Worm (Caenorhabditis elegans) whole organism, mixed stage, embryonic: Measurements from ENCODE around the gene Y57A10C.10.
A peak's percentile ranks its signal among the peaks of the same experiment; 100 is the strongest.
"Not testable (repeated sequence)": the region's sequence is repeated elsewhere in the genome, so short reads cannot be mapped to it uniquely, and the experiment has no call there.

ENCODE experiments used
- M03D4.4 ChIP-seq: sonication (generic microtip); optimal IDR thresholded peaks from 2 replicates; lab custom pipeline; 2017; ENCODE audit warnings: mild to moderate bottlenecking, missing genetic modification characterization, missing compliant biosample characterization
- bed-3 ChIP-seq: fragments of 200-800 bp; sonication (Bioruptor generic); optimal IDR thresholded peaks from 3 replicates; lab custom pipeline; 2018; ENCODE audit warnings: mild to moderate bottlenecking, missing genetic modification characterization, moderate library complexity, missing compliant biosample characterization
- ceh-39 ChIP-seq: fragments of 150-350 bp; optimal IDR thresholded peaks from 2 replicates; lab custom pipeline; 2014; ENCODE audit warnings: missing biosample characterization, missing genetic modification characterization
- ceh-83 ChIP-seq: fragments of 200-800 bp; sonication (Bioruptor generic); optimal IDR thresholded peaks from 2 replicates; lab custom pipeline; 2018; ENCODE audit warnings: mild to moderate bottlenecking, missing genetic modification characterization, missing compliant biosample characterization
- ces-1 ChIP-seq: fragments of 150-350 bp; optimal IDR thresholded peaks from 2 replicates; lab custom pipeline; 2014; ENCODE audit warnings: missing biosample characterization, missing genetic modification reagents, missing genetic modification characterization
- cnd-1 ChIP-seq: fragments of 200-800 bp; sonication (Bioruptor generic); optimal IDR thresholded peaks from 2 replicates; lab custom pipeline; 2018; ENCODE audit warnings: mild to moderate bottlenecking, missing genetic modification characterization, missing compliant biosample characterization
- drap-1 ChIP-seq: fragments of 200-800 bp; sonication (Bioruptor generic); optimal IDR thresholded peaks from 3 replicates; lab custom pipeline; 2018; ENCODE audit warnings: mild to moderate bottlenecking, missing genetic modification characterization, missing compliant biosample characterization
- elt-1 ChIP-seq: sonication (generic microtip); optimal IDR thresholded peaks from 2 replicates; lab custom pipeline; 2017; ENCODE audit warnings: missing genetic modification characterization, mild to moderate bottlenecking, missing compliant biosample characterization, antibody characterized with exemption, moderate library complexity, borderline replicate concordance; ENCODE audit not compliant: insufficient read depth
- elt-3 ChIP-seq: fragments of 150-350 bp; optimal IDR thresholded peaks from 2 replicates; lab custom pipeline; 2014; ENCODE audit warnings: missing biosample characterization, missing genetic modification characterization
- flh-1 ChIP-seq: fragments of 200-800 bp; sonication (Bioruptor generic); optimal IDR thresholded peaks from 2 replicates; lab custom pipeline; 2018; ENCODE audit warnings: mild to moderate bottlenecking, missing genetic modification characterization, moderate library complexity, missing compliant biosample characterization
- ham-2 ChIP-seq: fragments of 200-800 bp; sonication (Bioruptor generic); optimal IDR thresholded peaks from 2 replicates; lab custom pipeline; 2018; ENCODE audit warnings: mild to moderate bottlenecking, missing genetic modification characterization, missing compliant biosample characterization
- hlh-1 ChIP-seq: fragments of 150-350 bp; optimal IDR thresholded peaks from 2 replicates; lab custom pipeline; 2014; ENCODE audit warnings: missing biosample characterization, missing genetic modification reagents, missing genetic modification characterization
- lin-32 ChIP-seq: fragments of 200-800 bp; sonication (Bioruptor generic); optimal IDR thresholded peaks from 2 replicates; lab custom pipeline; 2018; ENCODE audit warnings: mild to moderate bottlenecking, missing genetic modification characterization, missing compliant biosample characterization
- lsy-2 ChIP-seq: fragments of 150-350 bp; optimal IDR thresholded peaks from 2 replicates; lab custom pipeline; 2014; ENCODE audit warnings: missing biosample characterization, missing genetic modification characterization
- mab-5 ChIP-seq: fragments of 150-350 bp; optimal IDR thresholded peaks from 2 replicates; lab custom pipeline; 2014; ENCODE audit warnings: missing biosample characterization, missing genetic modification characterization
- mep-1 ChIP-seq: fragments of 150-350 bp; optimal IDR thresholded peaks from 2 replicates; lab custom pipeline; 2017; ENCODE audit warnings: missing biosample characterization, missing genetic modification reagents, missing genetic modification characterization, inconsistent platforms
- nhr-12 ChIP-seq: fragments of 150-350 bp; optimal IDR thresholded peaks from 2 replicates; lab custom pipeline; 2014; ENCODE audit warnings: missing biosample characterization, missing genetic modification characterization
- nhr-2 ChIP-seq: fragments of 150-350 bp; optimal IDR thresholded peaks from 2 replicates; lab custom pipeline; 2014; ENCODE audit warnings: missing biosample characterization, missing genetic modification characterization
- nhr-237 ChIP-seq: fragments of 150-350 bp; optimal IDR thresholded peaks from 2 replicates; lab custom pipeline; 2014; ENCODE audit warnings: missing biosample characterization, missing genetic modification characterization
- nhr-28 ChIP-seq: fragments of 150-350 bp; optimal IDR thresholded peaks from 2 replicates; lab custom pipeline; 2014; ENCODE audit warnings: missing biosample characterization, missing genetic modification characterization
- nhr-76 ChIP-seq: sonication (generic microtip); optimal IDR thresholded peaks from 2 replicates; lab custom pipeline; 2017; ENCODE audit warnings: missing biosample characterization, missing genetic modification characterization
- pha-4 ChIP-seq: fragments of 150-350 bp; optimal IDR thresholded peaks from 2 replicates; lab custom pipeline; 2018; ENCODE audit warnings: missing biosample characterization, missing genetic modification reagents, missing genetic modification characterization
- sem-2 ChIP-seq: fragments of 200-800 bp; sonication (Bioruptor generic); optimal IDR thresholded peaks from 2 replicates; lab custom pipeline; 2018; ENCODE audit warnings: mild to moderate bottlenecking, missing genetic modification characterization, missing compliant biosample characterization
- snpc-4 ChIP-seq: fragments of 150-350 bp; optimal IDR thresholded peaks from 2 replicates; lab custom pipeline; 2014; ENCODE audit warnings: missing biosample characterization, missing genetic modification characterization
- tbx-8 ChIP-seq: fragments of 200-800 bp; sonication (Bioruptor generic); optimal IDR thresholded peaks from 2 replicates; lab custom pipeline; 2018; ENCODE audit warnings: mild to moderate bottlenecking, missing genetic modification characterization, moderate library complexity, missing compliant biosample characterization
- unc-39 ChIP-seq: fragments of 150-350 bp; optimal IDR thresholded peaks from 2 replicates; lab custom pipeline; 2014; ENCODE audit warnings: missing biosample characterization, missing genetic modification characterization
- zip-8 ChIP-seq: fragments of 150-350 bp; optimal IDR thresholded peaks from 2 replicates; lab custom pipeline; 2014; ENCODE audit warnings: missing biosample characterization, missing genetic modification characterization
- ztf-11 ChIP-seq: fragments of 150-350 bp; optimal IDR thresholded peaks from 2 replicates; lab custom pipeline; 2014; ENCODE audit warnings: missing biosample characterization, missing genetic modification characterization

Gene Y57A10C.10

DNA sequence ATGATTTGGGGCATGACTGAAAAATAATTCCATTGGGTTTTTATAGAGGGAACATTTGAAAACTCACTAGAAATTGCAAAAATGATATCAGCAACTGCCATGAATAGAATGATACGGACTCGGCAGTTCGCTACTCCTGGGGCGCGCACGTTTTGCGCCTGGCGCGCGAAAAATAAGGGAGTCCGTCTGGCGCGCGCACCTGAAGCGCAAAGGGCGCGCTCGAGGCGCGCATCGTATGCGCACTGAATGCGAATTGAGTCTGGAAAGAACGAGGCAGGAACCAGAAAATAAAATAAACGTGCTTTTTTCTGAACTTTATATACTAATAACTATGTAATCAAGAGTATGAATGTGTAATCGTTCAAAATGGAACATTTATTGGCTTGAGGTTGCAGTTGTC, at the start of gene Y57A10C.10:
Y57A10C.10 (minus strand) TSS at position 101 of the 400 bp plus-strand sequence.
- TF ChIP-seq hlh-1; ztf-11 (tag; lab: Kevin White, UChicago); ceh-39 (tag; lab: Kevin White, UChicago): not testable (repeated sequence)

DNA sequence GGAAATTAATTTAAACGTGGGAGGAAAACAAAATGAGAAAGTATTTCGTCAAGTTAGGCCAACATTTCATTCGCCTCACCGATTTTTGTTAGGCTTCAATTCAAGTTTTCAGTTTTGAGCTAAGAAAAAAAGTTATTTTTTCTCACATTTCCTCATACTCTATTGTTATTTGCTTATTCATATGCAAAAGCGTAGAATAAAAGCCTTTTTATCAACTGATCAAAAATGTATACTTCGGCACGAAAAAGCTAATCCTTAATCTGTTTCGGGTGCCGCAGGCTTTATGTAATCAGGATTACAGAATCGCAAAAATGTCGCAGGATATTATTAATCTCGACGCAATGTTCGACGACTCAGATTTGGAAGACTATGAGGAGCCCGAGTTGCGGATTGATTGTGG, 48.8 kb upstream of the Y57A10C.10 start, which contains the start of gene T21B4.15:
T21B4.15 (plus strand) TSS at position 301 of the 400 bp plus-strand sequence.
- TF ChIP-seq nhr-76 (tag; lab: Kevin White, UChicago) (no peak), nhr-28 (tag; lab: Kevin White, UChicago) (no peak)

DNA sequence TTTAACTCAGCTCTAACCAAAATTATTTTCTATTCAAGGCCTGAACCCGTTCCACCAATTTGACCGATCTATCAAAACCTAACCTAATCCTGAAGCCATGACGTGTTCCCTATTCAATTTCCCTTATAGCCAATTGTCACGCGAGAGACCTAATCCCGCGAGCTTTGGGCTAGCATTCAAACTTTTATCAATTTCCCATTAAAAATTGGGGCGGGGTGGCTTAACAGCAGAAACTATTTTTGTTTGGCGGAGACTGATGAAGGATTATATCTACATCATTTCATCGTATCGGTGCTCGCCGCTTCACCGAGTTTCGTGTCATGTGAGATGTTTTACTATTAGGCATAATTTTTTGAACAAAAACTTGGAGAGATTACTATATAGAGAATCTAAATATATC, 47.7 kb upstream of the Y57A10C.10 start:
- TF ChIP-seq flh-1, result no peak
- TF ChIP-seq mab-5, result no peak
- TF ChIP-seq nhr-12 (tag; lab: Kevin White, UChicago), result no peak
- TF ChIP-seq ham-2 (GFP tag; lab: Kevin White, UChicago), result no peak
- no peak for TF ChIP-seq nhr-2
- no peak for TF ChIP-seq lin-32
- no peak for TF ChIP-seq hlh-1
- no peak for TF ChIP-seq ces-1 (GFP tag; lab: Kevin White, UChicago)
- no peak for TF ChIP-seq elt-3

DNA sequence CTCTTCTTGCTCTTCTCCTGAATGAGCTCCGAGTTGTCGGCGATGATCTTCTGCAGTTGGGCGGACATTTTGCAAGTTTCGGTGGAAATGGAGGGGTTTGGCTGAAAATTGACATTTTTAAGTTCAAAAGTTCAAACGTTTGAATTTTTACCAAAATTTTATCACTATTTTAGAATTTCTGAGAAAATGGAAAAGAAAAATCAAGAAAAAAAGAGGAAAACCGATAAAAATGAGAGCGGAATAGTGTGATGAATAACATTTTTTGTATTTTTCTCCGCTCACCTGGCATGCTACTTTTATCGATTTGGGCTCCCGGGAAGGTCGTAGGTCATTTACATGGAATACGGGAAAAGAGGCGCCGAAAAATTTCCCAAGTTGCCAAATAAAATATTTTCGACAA, 44.0 kb upstream of the Y57A10C.10 start, which contains the start of gene F15A4.10:
F15A4.10 (minus strand) TSS at position 101 of the 400 bp plus-strand sequence.
- TF ChIP-seq lin-32 (no peak), bed-3 (GFP tag; lab: Kevin White, UChicago) (no peak), ztf-11 (tag; lab: Kevin White, UChicago) (no peak), ceh-39 (tag; lab: Kevin White, UChicago) (no peak), nhr-237 (no peak), elt-1 (tag; lab: Kevin White, UChicago) (no peak), unc-39 (no peak), nhr-76 (tag; lab: Kevin White, UChicago) (no peak), nhr-28 (tag; lab: Kevin White, UChicago) (no peak), sem-2 (GFP tag; lab: Kevin White, UChicago) (no peak)

DNA sequence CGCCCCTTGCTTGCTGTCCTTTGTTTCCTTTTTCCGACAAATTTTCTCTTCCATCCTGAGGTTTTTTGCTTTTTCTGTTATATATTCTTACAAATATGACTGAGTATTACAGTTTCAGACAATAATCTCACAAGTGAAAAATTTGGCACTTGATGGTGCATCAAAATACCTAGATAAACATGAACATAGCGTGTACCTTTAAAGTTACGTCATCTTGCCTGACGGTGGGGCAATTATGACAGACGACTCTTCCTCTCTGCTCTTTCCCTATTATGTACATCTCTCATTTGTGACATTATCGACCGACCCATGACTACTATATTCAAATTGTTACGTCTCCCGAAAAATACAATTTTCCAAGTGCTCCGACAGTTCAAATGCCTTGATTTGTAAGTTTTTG, 41.6 kb upstream of the Y57A10C.10 start, which contains the start of gene fbxb-102:
fbxb-102 (plus strand) TSS at position 301 of the 400 bp plus-strand sequence.
- TF ChIP-seq mep-1 (tag; lab: Kevin White, UChicago) (no peak), zip-8 (peak; percentile 44)

DNA sequence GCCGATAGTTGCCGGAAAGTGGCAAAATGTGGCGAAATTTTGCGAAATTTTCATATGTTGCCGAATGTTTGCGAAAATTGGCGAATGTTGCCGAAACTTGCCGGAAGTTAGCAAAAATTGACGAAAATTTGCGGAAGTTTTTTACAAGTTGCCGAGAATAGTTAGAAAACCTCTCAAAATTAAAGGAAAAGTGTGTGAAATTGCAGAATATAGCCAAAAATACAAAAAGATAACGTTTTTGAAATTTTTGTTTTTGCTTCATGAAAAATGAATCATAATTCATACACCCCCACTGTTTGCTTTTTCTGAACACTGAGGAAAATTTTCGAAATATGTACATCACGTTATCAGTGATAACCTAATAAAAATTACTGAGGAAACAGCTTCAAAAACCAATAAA, 40.6 kb upstream of the Y57A10C.10 start:
- no peak for TF ChIP-seq M03D4.4 (tag; lab: Kevin White, UChicago)
- no peak for TF ChIP-seq cnd-1 (tag; lab: Kevin White, UChicago)
- TF ChIP-seq sem-2 (GFP tag; lab: Kevin White, UChicago), result no peak
- TF ChIP-seq elt-1 (tag; lab: Kevin White, UChicago), result no peak
- no peak for TF ChIP-seq drap-1 (GFP tag; lab: Kevin White, UChicago)
- no peak for TF ChIP-seq elt-3
- no peak for TF ChIP-seq nhr-76 (tag; lab: Kevin White, UChicago)
- no peak for TF ChIP-seq hlh-1
- no peak for TF ChIP-seq snpc-4 (tag; lab: Kevin White, UChicago)
- TF ChIP-seq ceh-39 (tag; lab: Kevin White, UChicago), result no peak
- TF ChIP-seq tbx-8, result no peak
- no peak for TF ChIP-seq ceh-83
- TF ChIP-seq nhr-2, result no peak
- no peak for TF ChIP-seq nhr-237
- TF ChIP-seq ztf-11 (tag; lab: Kevin White, UChicago), result no peak

DNA sequence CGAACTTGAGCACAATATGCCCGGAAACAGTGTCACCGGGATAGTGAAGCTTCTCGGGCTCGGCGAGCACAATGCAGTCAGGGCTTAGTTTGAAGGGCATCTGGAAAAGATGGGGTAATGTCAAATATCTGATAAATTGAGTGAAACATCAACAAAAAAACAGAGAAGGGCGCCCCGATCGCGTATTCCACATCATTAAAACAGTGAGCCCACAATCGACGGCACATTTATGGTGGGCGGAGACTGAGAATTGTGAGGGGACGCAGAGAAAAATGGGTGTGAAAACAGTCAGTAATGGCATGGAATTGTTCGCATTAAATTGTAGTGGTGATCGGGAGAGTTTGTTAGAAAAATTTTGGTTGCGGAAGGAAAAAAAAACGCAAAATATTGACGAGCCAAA, 39.7 kb upstream of the Y57A10C.10 start, which contains the start of gene arrd-9:
arrd-9 (minus strand) TSS at position 101 of the 400 bp plus-strand sequence.
- TF ChIP-seq nhr-237 (no peak), ceh-83 (no peak)

DNA sequence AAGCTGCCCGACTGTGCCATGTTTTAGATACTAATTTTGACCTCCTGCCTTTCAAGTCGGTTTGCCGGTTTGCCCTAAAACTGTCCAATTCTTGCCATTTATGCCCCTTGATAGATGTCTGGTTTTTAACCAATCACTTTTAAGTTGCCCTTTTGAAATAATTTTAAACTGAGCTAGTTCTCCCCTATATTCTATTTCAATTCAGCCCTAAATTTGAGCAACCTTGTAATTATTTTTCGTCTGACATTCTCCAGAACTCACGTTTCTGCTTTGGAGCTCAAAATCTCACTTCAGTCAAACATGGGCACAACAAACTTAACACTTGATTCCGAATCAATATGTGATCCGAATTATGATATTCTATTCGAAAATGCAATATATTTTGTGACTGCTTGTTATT, 32.3 kb upstream of the Y57A10C.10 start, which contains the start of gene srg-17:
srg-17 (plus strand) TSS at position 301 of the 400 bp plus-strand sequence.
- TF ChIP-seq mab-5 (no peak), hlh-1 (no peak), nhr-2 (no peak), flh-1 (no peak), cnd-1 (tag; lab: Kevin White, UChicago) (no peak), elt-1 (tag; lab: Kevin White, UChicago) (no peak), ceh-83 (no peak), lsy-2 (no peak), pha-4 (tag; lab: Kevin White, UChicago) (no peak), tbx-8 (no peak)
